Worm (Caenorhabditis elegans) whole organism, L1 larva: ENCODE data around the gene oac-38.

Experiments
- alr-1 ChIP-seq: fragments of 200-800 bp; sonication (Bioruptor generic); optimal IDR thresholded peaks from 2 replicates; lab custom pipeline; 2018; ENCODE audit warnings: borderline replicate concordance, mild to moderate bottlenecking, missing genetic modification characterization, missing compliant biosample characterization
- ama-1 ChIP-seq: fragments of 150-350 bp; optimal IDR thresholded peaks from 2 replicates; lab custom pipeline; 2014
- ceh-82 ChIP-seq, 3 experiments: fragments of 150-350 bp in 1 of 3; sonication (generic microtip) in 2 of 3; optimal IDR thresholded peaks; 2 replicates each; lab custom pipeline; 2014 to 2017; ENCODE audit warnings: missing biosample characterization in 3 of 3, missing genetic modification characterization in 3 of 3
- dpl-1 ChIP-seq, 3 experiments: fragments of 150-350 bp in 2 of 3; sonication (generic microtip) in 1 of 3; optimal IDR thresholded peaks; 2 replicates each; lab custom pipeline; 2014 to 2017; ENCODE audit warnings: missing biosample characterization in 3 of 3, missing genetic modification characterization in 3 of 3, missing genetic modification reagents in 3 of 3
- efl-1 ChIP-seq, 4 experiments: fragments of 150-350 bp; optimal IDR thresholded peaks in 3 of 4; peaks in 1 of 4; 1 replicate in 1 of 4; 2 replicates in 3 of 4; lab custom pipeline; 2014; ENCODE audit warnings: missing biosample characterization in 2 of 4, missing genetic modification characterization in 2 of 4, missing genetic modification reagents in 2 of 4
- efl-3 ChIP-seq: fragments of 200-800 bp; sonication (Bioruptor generic); optimal IDR thresholded peaks from 2 replicates; lab custom pipeline; 2018; ENCODE audit warnings: mild to moderate bottlenecking, missing genetic modification characterization, missing compliant biosample characterization
- egl-27 ChIP-seq, 2 experiments: fragments of 150-350 bp in 1 of 2; sonication (generic microtip); optimal IDR thresholded peaks; 3 replicates each; lab custom pipeline; 2017 to 2018; ENCODE audit warnings: missing biosample characterization in 2 of 2, missing genetic modification characterization in 2 of 2, missing genetic modification reagents in 2 of 2
- nhr-12 ChIP-seq: sonication (generic microtip); optimal IDR thresholded peaks from 2 replicates; lab custom pipeline; 2017; ENCODE audit warnings: missing biosample characterization, missing genetic modification characterization
- nhr-77 ChIP-seq: fragments of 150-350 bp; optimal IDR thresholded peaks from 2 replicates; lab custom pipeline; 2014; ENCODE audit warnings: missing biosample characterization, missing genetic modification characterization
- nhr-85 ChIP-seq: sonication (generic microtip); peaks from one replicate; lab custom pipeline; 2016; ENCODE audit warnings: missing genetic modification characterization, inconsistent platforms, missing compliant biosample characterization
- nhr-90 ChIP-seq: sonication (generic microtip); optimal IDR thresholded peaks from 2 replicates; lab custom pipeline; 2016; ENCODE audit warnings: mild to moderate bottlenecking, missing genetic modification characterization, missing compliant biosample characterization; ENCODE audit not compliant: poor library complexity

DNA sequence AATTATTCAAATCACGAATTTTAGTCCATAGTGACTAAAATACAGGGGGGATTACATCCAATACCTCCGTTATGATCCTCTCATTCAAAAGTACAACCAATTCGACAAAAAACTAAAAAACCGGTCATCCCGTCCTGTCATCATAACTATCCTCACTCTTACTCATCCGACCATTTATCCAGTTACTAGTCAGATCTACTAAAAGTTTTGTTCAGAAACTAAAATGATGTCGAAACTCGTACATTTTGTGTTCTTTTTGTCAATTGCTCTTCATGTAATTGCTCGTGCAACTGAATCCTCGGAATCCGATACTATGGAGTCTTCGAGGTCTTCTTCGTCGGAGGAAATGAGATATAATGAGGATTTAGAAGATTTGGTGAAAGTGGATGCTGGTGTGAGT is 23.9 kb upstream of the oac-38 start, which contains the start of gene R05A10.2:
- TF ChIP-seq egl-27 (tag; optimal IDR thresholded peaks at IDR 0.05; lab: Kevin White, UChicago) (no peak), nhr-12 (tag; lab: Kevin White, UChicago) (no peak), ceh-82 (tag; optimal IDR thresholded peaks at IDR 0.05; lab: Kevin White, UChicago) (no peak), nhr-77 (no peak), efl-1 (optimal IDR thresholded peaks at IDR 0.05; lab: Kevin White, UChicago) (no peak), efl-1 (GFP tag; optimal IDR thresholded peaks at IDR 0.05 in 1 of 2; lab: Kevin White, UChicago) (peak in 1 of 2 experiments; percentile 71), nhr-90 (no peak), efl-3 (no peak), dpl-1 (GFP tag; optimal IDR thresholded peaks at IDR 0.05; lab: Kevin White, UChicago) (no peak), alr-1 (tag; lab: Kevin White, UChicago) (no peak), ama-1 (lab: Kevin White, UChicago) (no peak), nhr-85 (tag; lab: Kevin White, UChicago) (no peak)
